Worm (Caenorhabditis elegans): ENCODE results near the gene slc-5A12.
A peak's percentile ranks its signal among the peaks of the same experiment; 100 is the strongest.

slc-5A12 gene

DNA sequence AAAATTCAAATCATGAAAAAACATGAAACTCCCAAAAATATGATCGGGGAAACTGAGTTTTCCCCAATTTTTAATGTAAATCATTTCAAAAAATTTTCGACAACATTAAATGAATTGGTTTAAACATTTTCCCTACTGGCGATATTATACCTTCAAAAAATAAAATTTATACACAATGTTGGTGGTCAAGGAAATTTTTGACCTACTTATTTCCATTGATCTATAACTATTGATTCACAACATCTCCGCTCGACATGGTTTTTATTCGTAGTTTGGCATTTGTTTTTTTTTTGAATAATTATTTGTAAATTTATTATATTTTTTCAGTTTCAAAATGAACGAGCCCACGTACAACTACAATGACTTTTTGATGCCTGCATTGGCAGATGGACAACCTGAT lies 13.1 kb downstream of the slc-5A12 start, which contains the start of gene tbx-36:
Gene tbx-36, plus strand, starts transcription at position 301 of the 400 bp plus-strand sequence.
- TF ChIP-seq tab-1 (GFP tag; IDR thresholded peaks at IDR 0.05) (no peak), ztf-29 (GFP tag; IDR thresholded peaks at IDR 0.05) (no peak), ztf-23 (GFP tag; IDR thresholded peaks at IDR 0.05) (no peak), T22C8.4 (GFP tag; IDR thresholded peaks at IDR 0.05) (no peak), cog-1 (tag; optimal IDR thresholded peaks at IDR 0.05) (no peak), med-1 (GFP tag; optimal IDR thresholded peaks at IDR 0.05; ENCODE audit: insufficient read depth) (no peak), klf-2 (GFP tag; conservative IDR thresholded peaks at IDR 0.05) (no peak), flt-1 (GFP tag; IDR thresholded peaks at IDR 0.05) (no peak), ref-1 (GFP tag; conservative IDR thresholded peaks at IDR 0.05) (no peak)

DNA sequence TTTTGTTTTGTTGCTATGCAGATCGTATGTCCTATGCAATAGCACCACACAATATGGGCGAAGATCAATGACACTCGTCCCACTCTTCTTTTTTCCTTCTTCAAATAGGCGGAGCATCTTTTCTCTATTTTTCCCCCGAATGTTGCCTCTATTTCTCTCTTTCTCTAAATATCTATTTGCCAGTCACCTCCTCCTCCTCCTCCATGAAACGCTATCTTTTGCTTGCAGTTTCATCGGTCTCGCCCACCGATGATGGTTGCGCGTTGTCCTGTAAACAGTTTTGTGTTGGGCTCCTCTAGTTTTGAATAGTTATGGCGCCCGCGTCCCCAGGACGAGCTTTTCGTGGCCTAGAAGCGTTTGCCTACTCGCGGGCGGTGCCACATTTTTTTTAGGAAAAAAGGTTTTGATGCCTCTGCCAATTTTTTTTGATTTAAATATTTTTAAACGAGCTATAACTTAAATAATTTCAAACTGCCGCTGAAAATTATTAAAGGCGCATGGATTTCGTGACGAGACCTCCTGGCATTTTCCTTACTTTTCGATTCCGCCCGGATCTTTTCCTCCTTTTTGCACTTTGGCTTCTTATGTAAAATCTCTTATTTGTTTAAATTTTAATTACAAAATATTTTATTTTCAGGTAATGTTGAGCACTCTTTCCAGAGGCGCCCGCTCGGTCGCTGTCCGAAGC lies 15.5 kb downstream of the slc-5A12 start, which contains the start of gene gdh-1:
Gene gdh-1, plus strand, starts transcription at position 638 of the 688 bp plus-strand sequence.
- TF ChIP-seq cog-1 (tag; optimal IDR thresholded peaks at IDR 0.05) (no peak), klf-2 (GFP tag; conservative IDR thresholded peaks at IDR 0.05) (no peak), med-1 (GFP tag; optimal IDR thresholded peaks at IDR 0.05; ENCODE audit: insufficient read depth) (no peak), ztf-29 (GFP tag; IDR thresholded peaks at IDR 0.05) (no peak), flt-1 (GFP tag; IDR thresholded peaks at IDR 0.05) (no peak), ztf-23 (GFP tag; IDR thresholded peaks at IDR 0.05) (no peak), tab-1 (GFP tag; IDR thresholded peaks at IDR 0.05) (no peak), T22C8.4 (GFP tag; IDR thresholded peaks at IDR 0.05) (no peak), ref-1 (GFP tag; conservative IDR thresholded peaks at IDR 0.05) (no peak)

DNA sequence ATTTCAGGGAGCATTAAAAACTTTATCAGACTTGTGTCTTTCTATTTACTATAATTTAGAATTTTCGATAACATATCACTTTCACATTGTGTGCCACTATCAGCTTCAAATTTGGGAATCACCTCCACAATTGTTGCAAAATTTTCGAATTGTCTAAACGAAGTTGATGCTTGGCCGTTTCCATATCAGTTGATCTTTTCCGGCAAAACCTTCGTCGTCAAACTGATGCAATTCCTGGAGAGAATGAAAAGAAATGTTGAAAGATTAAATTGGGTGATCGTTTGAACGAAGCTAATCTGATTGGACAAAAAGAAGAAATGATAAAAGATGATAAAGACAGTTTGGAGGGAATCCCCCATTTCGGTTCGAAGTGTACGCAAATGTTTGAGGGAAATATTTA lies 18.4 kb downstream of the slc-5A12 start:
- no peak for TF ChIP-seq med-1 (GFP tag; optimal IDR thresholded peaks at IDR 0.05; ENCODE audit: insufficient read depth)
- TF ChIP-seq ref-1 (GFP tag; conservative IDR thresholded peaks at IDR 0.05), result no peak
- TF ChIP-seq flt-1 (GFP tag; IDR thresholded peaks at IDR 0.05), result no peak
- TF ChIP-seq cog-1 (tag; optimal IDR thresholded peaks at IDR 0.05), result no peak
- no peak for TF ChIP-seq klf-2 (GFP tag; conservative IDR thresholded peaks at IDR 0.05)
- no peak for TF ChIP-seq ztf-29 (GFP tag; IDR thresholded peaks at IDR 0.05)
- TF ChIP-seq ztf-23 (GFP tag; IDR thresholded peaks at IDR 0.05), result no peak
- no peak for TF ChIP-seq T22C8.4 (GFP tag; IDR thresholded peaks at IDR 0.05)
- no peak for TF ChIP-seq tab-1 (GFP tag; IDR thresholded peaks at IDR 0.05)

DNA sequence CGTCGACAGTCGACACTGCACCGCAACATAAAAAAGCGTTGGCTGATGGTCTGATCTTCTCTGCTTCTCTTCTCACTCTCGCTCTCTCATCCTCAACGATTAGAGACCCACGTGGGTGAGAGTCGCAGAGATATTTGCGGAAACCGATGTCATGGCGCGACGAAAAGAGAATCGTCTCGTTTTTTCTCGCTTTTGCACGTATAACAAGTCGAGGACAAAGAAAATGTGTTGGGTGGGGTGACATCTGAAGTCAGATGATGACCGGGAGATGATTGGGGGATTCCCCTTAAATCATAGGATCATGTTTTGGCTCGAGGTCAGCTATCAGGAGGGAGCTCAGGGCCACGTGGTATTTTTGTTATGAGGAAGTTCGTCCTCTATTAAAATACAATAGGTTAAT lies 19.2 kb downstream of the slc-5A12 start:
- no peak for TF ChIP-seq tab-1 (GFP tag; IDR thresholded peaks at IDR 0.05)
- no peak for TF ChIP-seq klf-2 (GFP tag; conservative IDR thresholded peaks at IDR 0.05)
- TF ChIP-seq med-1 (GFP tag; optimal IDR thresholded peaks at IDR 0.05; ENCODE audit: insufficient read depth), result no peak
- no peak for TF ChIP-seq ztf-29 (GFP tag; IDR thresholded peaks at IDR 0.05)
- TF ChIP-seq ztf-23 (GFP tag; IDR thresholded peaks at IDR 0.05), result no peak
- no peak for TF ChIP-seq T22C8.4 (GFP tag; IDR thresholded peaks at IDR 0.05)
- TF ChIP-seq ref-1 (GFP tag; conservative IDR thresholded peaks at IDR 0.05), result no peak
- no peak for TF ChIP-seq flt-1 (GFP tag; IDR thresholded peaks at IDR 0.05)
- TF ChIP-seq cog-1 (tag; optimal IDR thresholded peaks at IDR 0.05), result no peak

DNA sequence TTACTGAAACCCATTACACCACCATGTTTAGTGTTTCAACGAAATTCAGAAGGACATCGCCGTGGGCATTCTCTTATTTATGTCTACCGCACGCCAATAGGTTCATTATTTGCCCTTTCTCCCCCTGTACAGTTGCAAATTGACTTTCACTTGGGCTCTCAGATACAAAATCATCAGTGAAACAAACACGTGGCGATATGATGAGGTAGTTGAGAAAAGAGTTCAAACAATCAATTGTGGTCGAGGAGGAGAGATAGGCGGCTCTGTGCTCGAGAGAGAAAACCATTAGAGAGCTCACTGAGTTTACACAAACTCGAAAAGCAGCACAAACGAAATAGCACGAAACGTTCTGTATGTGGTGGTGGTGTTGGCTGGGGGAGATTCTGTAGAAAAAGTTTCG lies 19.9 kb downstream of the slc-5A12 start:
- TF ChIP-seq T22C8.4 (GFP tag; IDR thresholded peaks at IDR 0.05), result no peak
- no peak for TF ChIP-seq klf-2 (GFP tag; conservative IDR thresholded peaks at IDR 0.05)

DNA sequence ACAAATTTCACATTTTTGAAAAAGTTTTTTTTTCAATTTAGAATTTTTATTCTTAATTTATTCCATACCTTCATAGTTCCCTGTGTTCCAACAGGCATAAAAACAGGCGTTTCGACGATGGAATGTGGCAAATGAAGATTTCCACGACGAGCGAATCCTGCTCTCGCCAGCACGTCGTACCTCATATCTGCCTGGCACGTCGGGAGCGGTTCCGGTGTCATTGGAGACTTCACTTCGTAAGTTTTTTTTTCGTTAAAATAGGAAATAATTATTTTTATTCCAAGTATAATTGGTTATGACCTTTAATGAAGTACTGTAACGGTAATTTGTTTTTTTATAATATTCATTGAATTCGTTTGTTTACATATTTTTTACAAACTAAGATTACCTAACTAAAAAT lies 22.4 kb downstream of the slc-5A12 start, which contains the start of gene tgt-1:
Gene tgt-1, minus strand, starts transcription at position 232 of the 400 bp plus-strand sequence.
- TF ChIP-seq flt-1 (GFP tag; IDR thresholded peaks at IDR 0.05) (no peak), ztf-29 (GFP tag; IDR thresholded peaks at IDR 0.05) (no peak), ztf-23 (GFP tag; IDR thresholded peaks at IDR 0.05) (no peak), ref-1 (GFP tag; conservative IDR thresholded peaks at IDR 0.05) (no peak), klf-2 (GFP tag; conservative IDR thresholded peaks at IDR 0.05) (no peak), tab-1 (GFP tag; IDR thresholded peaks at IDR 0.05) (no peak), cog-1 (tag; optimal IDR thresholded peaks at IDR 0.05) (no peak), T22C8.4 (GFP tag; IDR thresholded peaks at IDR 0.05) (no peak), med-1 (GFP tag; optimal IDR thresholded peaks at IDR 0.05; ENCODE audit: insufficient read depth) (no peak)

DNA sequence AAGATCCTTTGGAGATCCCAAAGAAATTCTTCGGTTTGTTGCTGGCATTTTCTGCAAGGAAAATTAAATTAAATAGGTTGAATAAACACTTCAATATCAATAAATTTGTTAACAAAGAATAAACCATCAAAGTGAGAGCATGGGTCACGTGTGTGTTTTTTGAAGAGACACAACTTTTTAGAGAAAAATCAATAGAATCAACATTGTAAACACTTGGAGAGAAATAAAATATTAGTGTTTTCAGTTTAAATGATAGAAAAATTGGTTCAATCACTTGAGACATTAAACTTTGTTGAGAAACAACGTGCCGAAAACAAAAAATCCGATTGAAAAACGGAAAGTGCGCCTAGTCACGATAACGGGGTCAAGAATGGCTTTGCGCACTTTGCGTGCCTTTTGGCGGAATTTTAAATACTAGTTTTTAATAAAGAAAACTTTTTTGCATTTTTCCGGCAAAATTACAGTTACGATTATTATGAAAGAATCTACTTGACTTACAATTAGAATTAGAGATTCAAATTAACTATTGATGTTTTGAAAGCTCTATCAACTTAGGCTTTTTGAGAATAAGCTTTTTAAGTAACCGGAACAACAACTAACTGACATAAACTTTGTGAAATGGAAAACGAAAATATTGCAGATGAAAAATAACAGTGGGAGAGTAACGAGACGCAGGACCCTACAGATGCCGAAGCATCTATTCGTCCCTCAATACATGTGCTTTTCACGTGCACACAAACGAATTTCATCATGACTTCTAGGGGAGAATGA lies 24.5 kb downstream of the slc-5A12 start, which contains the start of gene ZK829.7:
Gene ZK829.7, minus strand, starts transcription at position 51 of the 771 bp plus-strand sequence.
- no peak for TF ChIP-seq klf-2 (GFP tag; conservative IDR thresholded peaks at IDR 0.05)
- TF ChIP-seq cog-1 (tag; optimal IDR thresholded peaks at IDR 0.05), result peak; percentile 2

DNA sequence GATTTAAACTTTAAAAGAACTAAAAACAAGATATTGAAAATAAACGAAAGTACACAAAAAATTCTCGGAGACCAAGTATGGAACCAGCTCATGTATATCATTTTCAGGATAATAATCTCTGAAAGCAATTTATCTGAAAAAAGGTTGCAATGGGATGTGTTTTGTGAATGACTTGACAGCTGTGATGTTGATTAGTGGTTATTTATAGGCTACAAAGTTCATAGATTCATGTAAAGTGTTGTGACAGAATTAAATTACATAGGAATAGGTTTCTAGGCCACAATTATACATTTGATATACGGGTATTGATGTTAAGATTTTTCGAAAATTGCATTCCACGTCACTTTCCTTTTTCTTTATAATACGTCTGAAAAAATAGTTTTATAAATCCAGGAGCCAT lies 28.1 kb downstream of the slc-5A12 start, which contains the start of gene srj-1:
Gene srj-1, minus strand, starts transcription at position 101 of the 400 bp plus-strand sequence.
- TF ChIP-seq med-1 (GFP tag; optimal IDR thresholded peaks at IDR 0.05; ENCODE audit: insufficient read depth) (no peak), tab-1 (GFP tag; IDR thresholded peaks at IDR 0.05) (no peak), ztf-23 (GFP tag; IDR thresholded peaks at IDR 0.05) (no peak), T22C8.4 (GFP tag; IDR thresholded peaks at IDR 0.05) (no peak), ref-1 (GFP tag; conservative IDR thresholded peaks at IDR 0.05) (no peak), ztf-29 (GFP tag; IDR thresholded peaks at IDR 0.05) (no peak), klf-2 (GFP tag; conservative IDR thresholded peaks at IDR 0.05) (no peak), flt-1 (GFP tag; IDR thresholded peaks at IDR 0.05) (no peak), cog-1 (tag; optimal IDR thresholded peaks at IDR 0.05) (no peak)

DNA sequence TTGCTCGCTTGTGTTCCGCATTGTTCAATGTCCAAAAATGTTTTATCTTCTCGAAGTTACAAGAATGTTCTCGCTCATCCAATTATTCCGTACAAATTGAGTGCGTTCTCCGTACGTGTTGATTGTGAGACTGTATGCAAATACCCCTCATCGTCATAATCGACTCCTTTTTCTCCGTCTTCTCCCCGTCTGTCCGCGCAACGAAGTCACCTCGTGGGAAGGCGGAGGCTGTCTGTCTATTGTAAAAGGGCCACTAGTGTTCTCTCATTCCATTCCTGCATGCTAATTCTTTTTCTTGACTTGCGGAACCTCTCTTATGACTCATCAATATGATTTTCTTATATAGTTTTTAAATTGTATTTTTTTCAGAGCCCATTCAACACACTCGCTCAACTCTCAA lies 33.0 kb downstream of the slc-5A12 start, which contains the start of gene ZK829.9:
Gene ZK829.9, plus strand, starts transcription at position 364 of the 400 bp plus-strand sequence.
- TF ChIP-seq ztf-23 (GFP tag; IDR thresholded peaks at IDR 0.05), result no peak
- no peak for TF ChIP-seq med-1 (GFP tag; optimal IDR thresholded peaks at IDR 0.05; ENCODE audit: insufficient read depth)
- TF ChIP-seq flt-1 (GFP tag; IDR thresholded peaks at IDR 0.05), result no peak
- no peak for TF ChIP-seq klf-2 (GFP tag; conservative IDR thresholded peaks at IDR 0.05)
- no peak for TF ChIP-seq T22C8.4 (GFP tag; IDR thresholded peaks at IDR 0.05)
- TF ChIP-seq ref-1 (GFP tag; conservative IDR thresholded peaks at IDR 0.05), result no peak
- no peak for TF ChIP-seq cog-1 (tag; optimal IDR thresholded peaks at IDR 0.05)
- no peak for TF ChIP-seq ztf-29 (GFP tag; IDR thresholded peaks at IDR 0.05)
- no peak for TF ChIP-seq tab-1 (GFP tag; IDR thresholded peaks at IDR 0.05)

Data from whole organism, midembryonic.